Worm (Caenorhabditis elegans): Measurements from ENCODE around the gene puf-11.

The puf-11 gene

ce11 chrIV:6431582-6431981 is 10.2 kb downstream of the puf-11 start, which contains the start of gene acp-7:
acp-7 (minus strand) TSS chrIV:6431682.
- no peak for TF ChIP-seq nhr-11 (tag; optimal IDR thresholded peaks at IDR 0.05)
- TF ChIP-seq nhr-129 (tag; optimal IDR thresholded peaks at IDR 0.05): no peak
- TF ChIP-seq sem-4 (tag; optimal IDR thresholded peaks at IDR 0.05): no peak
- no peak for TF ChIP-seq elt-3 (tag; optimal IDR thresholded peaks at IDR 0.05)
- TF ChIP-seq peb-1 (tag; optimal IDR thresholded peaks at IDR 0.05): no peak
- TF ChIP-seq Y55F3AM.14 (GFP tag; optimal IDR thresholded peaks at IDR 0.05): no peak
- no peak for TF ChIP-seq mab-5 (tag; optimal IDR thresholded peaks at IDR 0.05)
- no peak for TF ChIP-seq lin-39 (tag; optimal IDR thresholded peaks at IDR 0.05)

- TF ChIP-seq blmp-1 (tag; optimal IDR thresholded peaks at IDR 0.05; ENCODE audit: insufficient read depth) (no peak), fos-1 (tag; optimal IDR thresholded peaks at IDR 0.05) (peak; percentile 52), ceh-82 (tag; optimal IDR thresholded peaks at IDR 0.05) (no peak), ztf-11 (tag; optimal IDR thresholded peaks at IDR 0.05) (no peak)
Measured at ce11 chrIV:6432375-6432774, 11.0 kb downstream of the puf-11 start.

- TF ChIP-seq blmp-1 (tag; optimal IDR thresholded peaks at IDR 0.05; ENCODE audit: insufficient read depth) (no peak), mdl-1 (tag; optimal IDR thresholded peaks at IDR 0.05) (no peak), ceh-16 (tag; optimal IDR thresholded peaks at IDR 0.05) (no peak), sma-9 (GFP tag; optimal IDR thresholded peaks at IDR 0.05) (peak; percentile 21), sma-9 (tag; optimal IDR thresholded peaks at IDR 0.05) (no peak), snpc-4 (tag; optimal IDR thresholded peaks at IDR 0.05) (no peak), nhr-23 (tag; optimal IDR thresholded peaks at IDR 0.05) (no peak), nhr-10 (tag; optimal IDR thresholded peaks at IDR 0.05) (no peak), peb-1 (tag; optimal IDR thresholded peaks at IDR 0.05) (no peak), F13H6.1 (tag; optimal IDR thresholded peaks at IDR 0.05) (no peak), lin-13 (GFP tag; optimal IDR thresholded peaks at IDR 0.05) (no peak), unc-55 (GFP tag; optimal IDR thresholded peaks at IDR 0.05) (no peak), nhr-129 (tag; optimal IDR thresholded peaks at IDR 0.05) (no peak), skn-1 (tag; optimal IDR thresholded peaks at IDR 0.05) (no peak), Y55F3AM.14 (GFP tag; optimal IDR thresholded peaks at IDR 0.05) (no peak), dmd-4 (tag; optimal IDR thresholded peaks at IDR 0.05) (no peak), ztf-1 (GFP tag; conservative IDR thresholded peaks at IDR 0.05) (no peak), nhr-6 (tag; optimal IDR thresholded peaks at IDR 0.05) (no peak), nhr-21 (tag; optimal IDR thresholded peaks at IDR 0.05) (no peak), fos-1 (tag; optimal IDR thresholded peaks at IDR 0.05) (peak; percentile 88), nhr-11 (tag; optimal IDR thresholded peaks at IDR 0.05) (no peak), unc-39 (tag; optimal IDR thresholded peaks at IDR 0.05) (no peak), crh-2 (tag; optimal IDR thresholded peaks at IDR 0.05) (peak; percentile 19), nhr-12 (tag; optimal IDR thresholded peaks at IDR 0.05) (no peak), aly-2 (tag; optimal IDR thresholded peaks at IDR 0.05) (no peak), C34F6.9 (tag; optimal IDR thresholded peaks at IDR 0.05) (no peak), gmeb-1 (tag; optimal IDR thresholded peaks at IDR 0.05) (peak; percentile 33), sma-3 (GFP tag; optimal IDR thresholded peaks at IDR 0.05) (no peak), nhr-237 (tag; optimal IDR thresholded peaks at IDR 0.05) (no peak), egl-27 (tag; optimal IDR thresholded peaks at IDR 0.05) (no peak), mbf-1 (tag; optimal IDR thresholded peaks at IDR 0.05) (no peak)
Measured at ce11 chrIV:6433424-6433823, 12.0 kb downstream of the puf-11 start.

- TF ChIP-seq fos-1 (tag; optimal IDR thresholded peaks at IDR 0.05) (no peak), sma-9 (GFP tag; optimal IDR thresholded peaks at IDR 0.05) (no peak), sma-9 (tag; optimal IDR thresholded peaks at IDR 0.05) (no peak), nhr-25 (tag; optimal IDR thresholded peaks at IDR 0.05) (no peak), elt-3 (tag; optimal IDR thresholded peaks at IDR 0.05) (no peak), nhr-10 (tag; optimal IDR thresholded peaks at IDR 0.05) (no peak), ztf-11 (tag; optimal IDR thresholded peaks at IDR 0.05) (no peak), unc-39 (tag; optimal IDR thresholded peaks at IDR 0.05) (no peak), lin-13 (GFP tag; optimal IDR thresholded peaks at IDR 0.05) (no peak), snpc-4 (tag; optimal IDR thresholded peaks at IDR 0.05) (no peak), aly-2 (tag; optimal IDR thresholded peaks at IDR 0.05) (no peak), lin-39 (tag; optimal IDR thresholded peaks at IDR 0.05) (no peak), blmp-1 (tag; optimal IDR thresholded peaks at IDR 0.05; ENCODE audit: insufficient read depth) (no peak), elt-1 (tag; optimal IDR thresholded peaks at IDR 0.05) (no peak), nhr-237 (tag; optimal IDR thresholded peaks at IDR 0.05) (no peak), nhr-129 (tag; optimal IDR thresholded peaks at IDR 0.05) (no peak), nhr-6 (tag; optimal IDR thresholded peaks at IDR 0.05) (no peak), ama-1 (optimal IDR thresholded peaks at IDR 0.05) (no peak)
Measured at ce11 chrIV:6438051-6438450, 16.7 kb downstream of the puf-11 start, which contains the start of gene dlc-5. dlc-5 (plus strand) TSS chrIV:6438204.

Measured in whole organism, L2 larva.